Worm (Caenorhabditis elegans): Measurements from ENCODE around the gene C09F5.1.

Gene C09F5.1

DNA sequence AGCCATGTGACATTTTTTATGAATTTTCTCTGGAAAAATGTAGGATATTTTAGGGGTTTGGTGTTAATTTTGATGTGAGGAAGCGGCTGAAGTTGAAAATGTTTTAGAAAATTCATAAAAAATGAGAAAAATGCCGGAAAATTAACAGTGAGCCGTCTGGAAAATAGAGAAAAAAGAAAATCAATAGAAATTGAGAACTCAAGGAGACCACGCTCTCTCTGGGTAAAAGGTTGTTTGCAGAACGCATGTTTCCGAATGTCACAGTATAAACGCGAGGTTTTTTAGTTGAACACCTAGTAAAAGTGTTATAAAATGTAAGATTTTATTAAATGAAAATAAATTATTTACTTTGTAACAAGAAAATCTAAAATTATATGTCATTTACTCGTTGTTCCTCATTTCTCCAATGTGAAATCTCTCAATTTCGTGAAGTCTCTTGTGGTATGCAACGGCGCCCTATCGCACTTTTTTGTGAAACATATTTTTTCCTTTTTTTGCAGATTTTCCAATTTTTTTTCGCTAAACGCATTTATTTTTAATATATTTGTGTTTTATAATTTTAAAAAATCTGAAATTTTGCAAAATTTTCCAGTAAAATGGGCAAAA lies 18.2 kb upstream of the C09F5.1 start, which contains the start of the genes tag-266 and tag-267 (continued):
- TF ChIP-seq K09A11.1 (tag; optimal IDR thresholded peaks at IDR 0.05; ENCODE audit: insufficient read depth) (no peak), npax-4 (tag; optimal IDR thresholded peaks at IDR 0.05) (peak; percentile 21), K02D7.2 (tag; optimal IDR thresholded peaks at IDR 0.05) (peak; percentile 63), ceh-24 (tag; optimal IDR thresholded peaks at IDR 0.05) (peak; percentile 42), gmeb-2 (tag; optimal IDR thresholded peaks at IDR 0.05) (peak; percentile 37), ets-4 (tag; optimal IDR thresholded peaks at IDR 0.05) (peak; percentile 89), unc-55 (GFP tag; optimal IDR thresholded peaks at IDR 0.05) (no peak), sox-2 (GFP tag; IDR thresholded peaks at IDR 0.05) (no peak), ceh-19 (GFP tag; optimal IDR thresholded peaks at IDR 0.05) (peak; percentile 56), sdc-2 (tag; optimal IDR thresholded peaks at IDR 0.05) (peak; percentile 17), dve-1 (tag; optimal IDR thresholded peaks at IDR 0.05) (no peak), ceh-48 (tag; optimal IDR thresholded peaks at IDR 0.05) (peak; percentile 98), ttx-3 (tag; optimal IDR thresholded peaks at IDR 0.05) (peak; percentile 58), ref-2 (tag; optimal IDR thresholded peaks at IDR 0.05) (peak; percentile 95), zip-5 (tag; optimal IDR thresholded peaks at IDR 0.05) (peak; percentile 98), pat-9 (tag; optimal IDR thresholded peaks at IDR 0.05) (no peak), hlh-30 (tag; optimal IDR thresholded peaks at IDR 0.05; ENCODE audit: insufficient read depth) (no peak), nfya-1 (tag; optimal IDR thresholded peaks at IDR 0.05) (peak; percentile 19), C38D4.7 (GFP tag; optimal IDR thresholded peaks at IDR 0.05) (peak; percentile 53), nhr-11 (tag; optimal IDR thresholded peaks at IDR 0.05) (no peak)

DNA sequence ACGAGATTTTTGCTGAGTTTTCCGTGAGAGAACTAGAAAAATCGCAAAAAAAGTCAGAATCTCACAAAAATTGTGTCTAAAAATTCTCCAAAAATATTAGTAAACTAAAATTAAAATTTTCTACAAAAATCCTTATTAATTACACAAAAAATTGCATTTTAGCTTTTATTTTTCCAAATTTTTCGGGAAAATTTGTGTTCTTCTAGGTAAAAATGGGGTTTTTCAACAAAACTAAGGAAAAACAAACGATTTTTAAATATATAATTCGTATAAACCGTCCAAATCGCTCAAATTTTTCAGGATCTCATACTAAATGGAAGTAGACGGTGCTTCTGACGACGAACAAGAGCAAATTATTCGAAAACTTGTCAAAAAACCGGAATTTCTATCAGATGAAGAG lies 16.8 kb upstream of the C09F5.1 start, which contains the start of gene W06E11.1:
TSS of gene W06E11.1 (plus strand) at position 301 of the 400 bp plus-strand sequence.
- TF ChIP-seq dmd-4 (tag; optimal IDR thresholded peaks at IDR 0.05; ENCODE audit: borderline replicate concordance), result no peak
- TF ChIP-seq hlh-6 (tag; optimal IDR thresholded peaks at IDR 0.05), result no peak
- no peak for TF ChIP-seq hlh-8 (tag; optimal IDR thresholded peaks at IDR 0.05)
- TF ChIP-seq syd-9 (tag; optimal IDR thresholded peaks at IDR 0.05), result no peak
- no peak for TF ChIP-seq pax-1 (tag; optimal IDR thresholded peaks at IDR 0.05)
- TF ChIP-seq ceh-19 (GFP tag; optimal IDR thresholded peaks at IDR 0.05), result no peak
- TF ChIP-seq ceh-24 (tag; optimal IDR thresholded peaks at IDR 0.05), result no peak
- TF ChIP-seq C08G9.2 (tag; optimal IDR thresholded peaks at IDR 0.05), result no peak
- no peak for TF ChIP-seq ceh-34 (tag; optimal IDR thresholded peaks at IDR 0.05)
- no peak for TF ChIP-seq hlh-13 (GFP tag; optimal IDR thresholded peaks at IDR 0.05)
- TF ChIP-seq hlh-30 (tag; optimal IDR thresholded peaks at IDR 0.05; ENCODE audit: insufficient read depth), result no peak
- no peak for TF ChIP-seq ets-4 (tag; optimal IDR thresholded peaks at IDR 0.05)
- no peak for TF ChIP-seq ceh-14 (tag; optimal IDR thresholded peaks at IDR 0.05)
- TF ChIP-seq pros-1 (tag; optimal IDR thresholded peaks at IDR 0.05), result no peak
- no peak for TF ChIP-seq fax-1 (tag; optimal IDR thresholded peaks at IDR 0.05)
- TF ChIP-seq dve-1 (tag; optimal IDR thresholded peaks at IDR 0.05), result no peak
- no peak for TF ChIP-seq pqm-1 (tag; optimal IDR thresholded peaks at IDR 0.05)
- TF ChIP-seq lim-6 (tag; optimal IDR thresholded peaks at IDR 0.05), result no peak
- TF ChIP-seq odd-2 (tag; optimal IDR thresholded peaks at IDR 0.05), result no peak
- no peak for TF ChIP-seq hlh-15 (tag; optimal IDR thresholded peaks at IDR 0.05)

DNA sequence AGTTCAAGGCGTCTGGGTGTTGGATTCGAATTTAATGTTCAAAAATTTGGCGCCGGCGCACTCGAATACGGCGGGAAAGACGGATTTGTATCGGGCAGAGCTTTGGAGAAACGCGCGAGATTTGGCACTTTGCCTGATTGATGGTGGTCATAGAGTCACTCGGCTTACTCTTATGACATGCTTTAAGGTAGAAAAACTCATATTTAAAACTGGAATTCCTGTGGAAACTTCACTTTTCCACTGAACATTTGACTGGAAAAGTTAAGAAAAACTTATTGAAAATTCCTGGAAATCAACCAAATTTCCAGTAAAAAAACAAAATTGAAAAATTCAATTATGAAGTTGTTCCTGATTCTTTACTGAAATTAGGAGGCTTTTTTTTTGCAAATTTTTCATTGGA lies 13.8 kb upstream of the C09F5.1 start:
- TF ChIP-seq ceh-48 (tag; optimal IDR thresholded peaks at IDR 0.05), result no peak
- no peak for TF ChIP-seq ceh-24 (tag; optimal IDR thresholded peaks at IDR 0.05)
- no peak for TF ChIP-seq che-1 (tag; optimal IDR thresholded peaks at IDR 0.05)
- TF ChIP-seq unc-55 (GFP tag; optimal IDR thresholded peaks at IDR 0.05), result no peak
- no peak for TF ChIP-seq ttx-3 (tag; optimal IDR thresholded peaks at IDR 0.05)
- TF ChIP-seq ceh-14 (tag; optimal IDR thresholded peaks at IDR 0.05), result no peak
- no peak for TF ChIP-seq ceh-19 (GFP tag; optimal IDR thresholded peaks at IDR 0.05)
- no peak for TF ChIP-seq pat-9 (tag; optimal IDR thresholded peaks at IDR 0.05)
- no peak for TF ChIP-seq ref-2 (tag; optimal IDR thresholded peaks at IDR 0.05)
- no peak for TF ChIP-seq ceh-9 (tag; optimal IDR thresholded peaks at IDR 0.05)
- no peak for TF ChIP-seq ztf-16 (tag; optimal IDR thresholded peaks at IDR 0.05)
- no peak for TF ChIP-seq F13H6.1 (tag; optimal IDR thresholded peaks at IDR 0.05)
- TF ChIP-seq madf-2 (tag; optimal IDR thresholded peaks at IDR 0.05), result no peak
